Fruit fly (Drosophila melanogaster) ovary, adult (tissue): Measurements from ENCODE around the gene Nedd4.

Source experiments
- CG17801 ChIP-seq: fragments of 200-800 bp; optimal IDR thresholded peaks from 2 replicates; lab custom pipeline; 2019; ENCODE audit warnings: missing biosample characterization, mild to moderate bottlenecking, missing genetic modification characterization, moderate library complexity; ENCODE audit not compliant: partially characterized antibody

Nedd4 gene

DNA sequence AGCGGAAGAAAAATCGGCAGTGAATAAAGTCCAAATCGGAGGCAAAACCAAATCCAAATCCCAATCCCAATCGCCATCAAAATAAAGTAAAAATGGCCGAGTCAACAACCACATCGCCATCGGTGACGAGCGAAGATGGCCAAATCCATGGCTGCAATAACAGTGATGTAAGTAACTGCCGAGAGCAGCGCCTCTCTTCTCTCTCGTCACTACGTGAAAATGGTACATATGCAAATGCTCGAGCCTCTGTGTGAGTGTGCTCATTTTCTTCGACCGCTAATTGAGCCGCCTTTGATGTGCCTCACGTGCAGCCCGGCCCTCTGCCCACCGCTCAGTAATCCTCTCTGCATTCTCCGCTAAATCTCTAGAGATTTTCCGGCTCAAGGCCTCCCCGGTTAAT is 4.5 kb downstream of the Nedd4 start:
- TF ChIP-seq CG17801 (GFP tag; lab: Kevin White, UChicago), result no peak

DNA sequence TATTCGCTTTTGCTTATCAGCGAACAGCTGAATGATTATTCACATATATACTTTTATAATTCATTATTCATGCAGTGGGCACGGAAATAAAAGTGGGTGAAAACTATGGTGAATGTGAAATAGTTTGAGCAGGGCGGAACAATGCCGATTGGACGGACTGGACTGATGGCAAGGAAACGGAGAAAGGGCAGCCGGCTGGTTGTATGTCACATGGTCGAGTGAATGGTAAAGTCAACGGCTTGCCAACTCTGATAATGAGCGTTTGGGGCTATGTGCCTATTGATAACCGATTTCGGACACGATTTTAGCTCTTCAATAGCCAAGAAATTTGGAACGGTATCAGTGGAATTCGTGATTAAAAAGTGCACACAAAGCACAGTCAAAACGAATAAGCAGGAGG is 5.9 kb downstream of the Nedd4 start:
- no peak for TF ChIP-seq CG17801 (GFP tag; lab: Kevin White, UChicago)

dm6 chr3L:17538250-17538649 is 8.4 kb downstream of the Nedd4 start:
- TF ChIP-seq CG17801 (GFP tag; lab: Kevin White, UChicago), result no peak

DNA sequence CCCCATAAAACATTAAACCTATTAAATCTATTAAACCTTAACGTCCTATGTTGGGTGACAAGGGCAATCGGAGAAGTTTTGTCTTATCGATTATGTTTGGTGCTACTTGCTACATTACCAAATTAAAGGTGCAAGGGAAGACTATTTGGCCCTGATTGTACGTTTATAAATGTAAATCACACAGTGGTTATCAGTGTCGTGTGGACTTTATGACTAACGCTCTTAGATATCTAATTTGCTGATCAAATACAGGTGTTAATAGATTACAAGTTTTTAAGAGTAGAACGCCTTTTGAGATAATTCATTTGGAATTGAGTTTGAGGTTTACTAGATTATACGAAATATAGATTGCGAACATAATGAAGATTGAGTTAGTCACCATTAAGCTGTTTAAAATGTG is 9.0 kb downstream of the Nedd4 start:
- TF ChIP-seq CG17801 (GFP tag; lab: Kevin White, UChicago), result no peak

DNA sequence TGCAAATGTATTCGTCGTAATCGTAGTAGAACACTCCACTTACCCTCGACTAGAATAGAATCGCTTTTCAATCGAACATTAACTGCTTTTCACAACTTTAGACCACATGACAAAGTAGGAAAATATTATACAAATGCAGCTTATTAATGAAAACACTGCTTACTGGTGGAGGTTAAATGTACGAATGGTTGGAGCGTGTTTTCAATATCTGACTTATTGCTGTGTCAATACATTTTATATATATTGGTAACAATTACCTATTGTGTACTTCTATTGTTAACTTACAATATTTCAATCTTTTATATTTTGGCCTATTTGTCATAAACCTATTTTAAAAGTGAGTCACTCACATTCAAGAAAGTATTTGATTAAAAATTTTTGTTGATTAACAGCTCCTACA is 10.1 kb downstream of the Nedd4 start:
- TF ChIP-seq CG17801 (GFP tag; lab: Kevin White, UChicago), result no peak

- TF ChIP-seq CG17801 (GFP tag; lab: Kevin White, UChicago), result no peak
Measured at dm6 chr3L:17549049-17549876, 19.4 kb downstream of the Nedd4 start, which contains the start of the genes Jon74E and CG7542. Gene Jon74E, minus strand, starts transcription at chr3L:17549127. Gene CG7542, plus strand, starts transcription at chr3L:17549826.

- no peak for TF ChIP-seq CG17801 (GFP tag; lab: Kevin White, UChicago)
Measured at dm6 chr3L:17555794-17556193, 25.9 kb downstream of the Nedd4 start.

- peak; percentile 60 for TF ChIP-seq CG17801 (GFP tag; lab: Kevin White, UChicago)
Measured at dm6 chr3L:17557215-17557904, 27.5 kb downstream of the Nedd4 start, which contains the start of gene CycT. Gene CycT, minus strand, starts transcription at chr3L:17557788.

DNA sequence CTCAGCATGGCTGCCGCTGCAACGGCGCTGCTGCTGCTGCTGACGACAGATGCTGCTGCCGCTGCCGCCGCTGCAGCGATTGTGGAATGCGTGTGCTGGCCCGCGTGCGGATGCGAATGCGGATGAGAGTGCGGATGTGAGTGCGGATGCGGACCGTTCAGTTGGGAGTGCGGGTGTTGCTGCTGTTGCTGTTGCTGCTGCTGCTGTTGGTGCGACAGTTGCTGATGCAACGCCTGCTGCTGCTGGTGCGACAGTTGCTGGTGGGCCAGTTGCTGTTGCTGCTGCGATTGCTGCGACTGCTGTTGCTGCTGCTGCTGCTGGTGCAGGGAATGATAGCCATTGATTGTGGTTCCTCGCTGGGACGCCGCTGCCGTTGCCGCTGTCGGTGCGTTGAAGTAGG is 32.4 kb downstream of the Nedd4 start:
- no peak for TF ChIP-seq CG17801 (GFP tag; lab: Kevin White, UChicago)

DNA sequence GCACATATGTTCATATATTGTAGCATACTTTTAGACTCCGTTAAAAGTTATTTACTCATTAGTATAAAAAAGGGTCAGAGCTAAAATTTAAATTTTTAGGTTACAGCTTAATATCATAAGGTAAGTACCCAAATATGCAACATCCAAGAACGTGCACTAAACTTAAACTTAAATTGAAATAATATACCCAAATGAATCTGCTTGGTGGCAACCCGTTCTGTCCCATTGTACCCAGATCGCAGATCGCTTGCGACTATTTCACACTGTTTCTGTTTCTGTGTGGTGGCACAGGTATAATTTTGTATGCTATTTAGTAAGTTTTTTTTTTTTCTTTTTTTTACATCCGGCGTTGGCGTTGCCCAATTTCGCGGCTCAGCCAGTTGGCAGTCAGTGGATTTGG is 33.3 kb downstream of the Nedd4 start:
- no peak for TF ChIP-seq CG17801 (GFP tag; lab: Kevin White, UChicago)

DNA sequence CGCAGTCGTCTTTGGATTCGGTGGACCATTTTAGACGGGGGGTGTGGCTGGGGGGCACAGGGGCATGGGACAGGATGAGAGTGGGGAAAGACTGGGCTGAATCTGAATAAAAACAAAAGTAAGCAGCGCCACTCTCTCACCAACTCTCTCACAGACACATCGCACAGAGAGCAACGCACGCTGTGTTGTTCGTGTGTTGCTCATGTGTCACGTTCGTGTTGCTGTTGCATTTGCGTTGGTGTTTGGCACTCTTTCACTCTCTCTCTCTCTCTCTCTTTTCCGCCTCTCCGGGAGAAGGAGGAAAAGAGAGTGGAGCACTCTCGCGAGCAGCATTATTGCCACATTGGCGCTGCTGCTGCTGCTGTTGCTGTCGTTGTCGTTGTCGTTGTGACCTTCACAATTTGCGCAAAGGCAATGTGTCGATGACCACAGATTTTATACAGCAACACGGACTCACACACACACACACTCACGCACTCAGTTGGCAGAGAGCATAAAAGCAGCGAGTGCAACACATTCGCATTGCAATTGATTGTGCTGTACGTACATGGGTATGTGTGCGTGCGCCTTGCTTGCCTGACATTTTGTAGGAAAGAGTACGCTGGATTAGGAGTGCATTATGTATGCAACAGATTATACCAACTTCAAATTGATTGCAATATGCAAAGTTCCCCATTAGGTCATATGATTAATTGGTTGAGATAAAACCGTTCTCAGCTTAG is 33.8 kb downstream of the Nedd4 start:
- no peak for TF ChIP-seq CG17801 (GFP tag; lab: Kevin White, UChicago)

DNA sequence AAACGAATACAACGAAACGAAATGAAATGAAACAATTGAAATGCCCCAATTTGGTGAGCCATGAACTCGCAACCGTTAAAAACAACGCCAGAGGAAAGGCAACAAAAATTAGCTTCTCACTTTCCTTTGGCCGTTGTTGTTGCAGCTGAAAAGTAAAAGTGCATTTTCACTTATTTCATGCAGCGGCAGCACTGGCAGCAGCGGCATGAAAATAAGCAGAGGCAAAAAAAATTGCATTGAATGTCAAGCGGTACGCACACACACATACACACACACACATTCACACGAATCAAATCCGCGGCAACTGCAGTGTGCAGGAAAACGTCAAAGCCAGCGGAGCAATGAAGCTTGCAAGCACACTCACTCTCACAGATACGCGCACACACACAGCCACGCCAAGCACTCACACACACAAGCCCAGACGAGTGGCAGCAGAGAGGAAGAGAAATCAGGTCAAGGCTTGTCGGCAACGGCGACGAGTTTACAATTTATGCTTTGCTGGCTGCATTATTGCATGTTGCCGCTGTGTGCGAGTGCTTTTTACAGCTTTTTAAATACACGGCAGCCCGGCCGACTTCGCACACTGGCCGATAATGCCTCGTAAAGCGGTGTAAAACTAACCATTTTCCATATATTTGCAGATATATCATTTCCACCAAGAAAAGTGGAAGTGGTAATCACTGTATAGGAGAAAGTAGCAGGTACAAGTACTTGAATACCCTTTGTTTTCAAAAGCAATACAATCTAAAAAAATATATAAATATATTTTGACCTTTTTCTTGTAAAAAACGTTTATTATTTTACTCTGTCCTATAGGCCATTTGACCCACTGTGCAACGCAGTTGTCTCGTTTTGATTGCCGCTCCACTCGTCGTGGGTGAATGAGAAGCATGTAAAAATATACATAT is 36.7 kb downstream of the Nedd4 start:
- TF ChIP-seq CG17801 (GFP tag; lab: Kevin White, UChicago), result no peak

DNA sequence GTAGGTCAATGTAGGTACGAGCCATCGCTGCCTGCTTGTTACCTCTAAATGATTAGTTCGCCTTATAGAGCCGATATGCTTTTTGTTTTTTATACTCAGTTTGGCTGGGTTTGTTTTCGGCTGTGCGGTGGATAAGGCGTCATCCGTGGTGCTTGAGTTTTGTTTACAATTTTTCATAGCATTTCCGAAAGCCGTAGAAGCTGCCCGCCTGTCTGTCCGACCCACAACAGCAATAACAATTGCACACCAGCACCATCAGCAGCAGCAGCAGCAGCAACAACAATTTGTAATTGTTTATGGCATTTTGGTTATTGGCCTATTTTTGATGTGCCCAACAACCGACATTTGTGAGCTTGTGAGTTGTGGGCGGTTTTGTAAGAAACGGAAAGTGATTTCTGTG is 38.8 kb downstream of the Nedd4 start:
- TF ChIP-seq CG17801 (GFP tag; lab: Kevin White, UChicago), result no peak
